Worm (Caenorhabditis elegans) whole organism, L1 larva: ENCODE data around the gene F22E5.2.
"Not testable (repeated sequence)": the region's sequence is repeated elsewhere in the genome, so short reads cannot be mapped to it uniquely, and the experiment has no call there.

Source experiments
- C04F5.9 ChIP-seq: sonication (generic microtip); optimal IDR thresholded peaks from 2 replicates; lab custom pipeline; 2016; ENCODE audit warnings: missing genetic modification characterization, missing compliant biosample characterization
- C16A3.4 ChIP-seq: fragments of 150-350 bp; optimal IDR thresholded peaks from 2 replicates; lab custom pipeline; 2014; ENCODE audit warnings: missing biosample characterization, missing genetic modification characterization
- C34B4.2 ChIP-seq: sonication (generic microtip); optimal IDR thresholded peaks from 2 replicates; lab custom pipeline; 2017; ENCODE audit warnings: mild to moderate bottlenecking, missing genetic modification characterization, missing compliant biosample characterization
- F16B12.6 ChIP-seq: fragments of 150-350 bp; optimal IDR thresholded peaks from 2 replicates; lab custom pipeline; 2014; ENCODE audit warnings: missing biosample characterization, missing genetic modification characterization
- alr-1 ChIP-seq: fragments of 200-800 bp; sonication (Bioruptor generic); optimal IDR thresholded peaks from 2 replicates; lab custom pipeline; 2018; ENCODE audit warnings: borderline replicate concordance, mild to moderate bottlenecking, missing genetic modification characterization, missing compliant biosample characterization
- aly-2 ChIP-seq: fragments of 150-350 bp; optimal IDR thresholded peaks from 2 replicates; lab custom pipeline; 2014; ENCODE audit warnings: missing biosample characterization, missing genetic modification characterization
- blmp-1 ChIP-seq: fragments of 150-350 bp; optimal IDR thresholded peaks from 2 replicates; lab custom pipeline; 2014; ENCODE audit warnings: missing biosample characterization, missing genetic modification characterization
- ceh-63 ChIP-seq: fragments of 200-800 bp; sonication (Bioruptor generic); optimal IDR thresholded peaks from 2 replicates; lab custom pipeline; 2018; ENCODE audit warnings: mild to moderate bottlenecking, missing genetic modification characterization, missing compliant biosample characterization
- ceh-90 ChIP-seq: sonication (generic microtip); optimal IDR thresholded peaks from 2 replicates; lab custom pipeline; 2016; ENCODE audit warnings: missing genetic modification characterization, missing compliant biosample characterization
- efl-1 ChIP-seq, 4 experiments: fragments of 150-350 bp; optimal IDR thresholded peaks in 3 of 4; peaks in 1 of 4; 1 replicate in 1 of 4; 2 replicates in 3 of 4; lab custom pipeline; 2014; ENCODE audit warnings: missing biosample characterization in 2 of 4, missing genetic modification characterization in 2 of 4, missing genetic modification reagents in 2 of 4
- efl-3 ChIP-seq: fragments of 200-800 bp; sonication (Bioruptor generic); optimal IDR thresholded peaks from 2 replicates; lab custom pipeline; 2018; ENCODE audit warnings: mild to moderate bottlenecking, missing genetic modification characterization, missing compliant biosample characterization
- egl-27 ChIP-seq, 2 experiments: fragments of 150-350 bp in 1 of 2; sonication (generic microtip); optimal IDR thresholded peaks; 3 replicates each; lab custom pipeline; 2017 to 2018; ENCODE audit warnings: missing biosample characterization in 2 of 2, missing genetic modification characterization in 2 of 2, missing genetic modification reagents in 2 of 2
- ets-5 ChIP-seq: fragments of 200-800 bp; sonication (Bioruptor generic); IDR thresholded peaks from 2 replicates; pipeline ENCODE4 v1.3.6; 2022; ENCODE audit warnings: missing genetic modification characterization, missing compliant biosample characterization
- irx-1 ChIP-seq: sonication (generic microtip); optimal IDR thresholded peaks from 2 replicates; lab custom pipeline; 2016; ENCODE audit warnings: missing genetic modification characterization, missing compliant biosample characterization
- lin-13 ChIP-seq: fragments of 150-350 bp; optimal IDR thresholded peaks from 2 replicates; lab custom pipeline; 2014; ENCODE audit warnings: missing biosample characterization, missing genetic modification reagents, missing genetic modification characterization
- lin-35 ChIP-seq, 2 experiments: fragments of 150-350 bp; optimal IDR thresholded peaks; 2 replicates each; lab custom pipeline; 2014; ENCODE audit warnings: missing biosample characterization in 2 of 2, missing genetic modification characterization in 2 of 2, missing genetic modification reagents in 2 of 2
- lin-39 ChIP-seq: fragments of 150-350 bp; optimal IDR thresholded peaks from 2 replicates; lab custom pipeline; 2014; ENCODE audit warnings: missing biosample characterization, missing genetic modification reagents, missing genetic modification characterization
- lsy-2 ChIP-seq, 2 experiments: fragments of 150-350 bp; optimal IDR thresholded peaks; 2 replicates each; lab custom pipeline; 2014; ENCODE audit warnings: missing biosample characterization in 2 of 2, missing genetic modification characterization in 2 of 2
- mef-2 ChIP-seq: fragments of 150-350 bp; optimal IDR thresholded peaks from 2 replicates; lab custom pipeline; 2014; ENCODE audit warnings: missing biosample characterization, missing genetic modification characterization
- nhr-12 ChIP-seq: sonication (generic microtip); optimal IDR thresholded peaks from 2 replicates; lab custom pipeline; 2017; ENCODE audit warnings: missing biosample characterization, missing genetic modification characterization
- nhr-20 ChIP-seq: sonication (generic microtip); optimal IDR thresholded peaks from 2 replicates; lab custom pipeline; 2016; ENCODE audit warnings: mild to moderate bottlenecking, missing genetic modification characterization, missing compliant biosample characterization
- nhr-237 ChIP-seq: fragments of 150-350 bp; optimal IDR thresholded peaks from 2 replicates; lab custom pipeline; 2014; ENCODE audit warnings: missing biosample characterization, missing genetic modification characterization
- nhr-28 ChIP-seq: fragments of 150-350 bp; optimal IDR thresholded peaks from 2 replicates; lab custom pipeline; 2014; ENCODE audit warnings: missing biosample characterization, missing genetic modification characterization
- nhr-77 ChIP-seq: fragments of 150-350 bp; optimal IDR thresholded peaks from 2 replicates; lab custom pipeline; 2014; ENCODE audit warnings: missing biosample characterization, missing genetic modification characterization
- nhr-85 ChIP-seq: sonication (generic microtip); peaks from one replicate; lab custom pipeline; 2016; ENCODE audit warnings: missing genetic modification characterization, inconsistent platforms, missing compliant biosample characterization
- pax-3 ChIP-seq: fragments of 200-800 bp; sonication (Bioruptor generic); optimal IDR thresholded peaks from 2 replicates; lab custom pipeline; 2018; ENCODE audit warnings: mild to moderate bottlenecking, missing genetic modification characterization, moderate library complexity, missing compliant biosample characterization
- rnt-1 ChIP-seq: sonication (generic microtip); optimal IDR thresholded peaks from 2 replicates; lab custom pipeline; 2016; ENCODE audit warnings: mild to moderate bottlenecking, missing genetic modification characterization, moderate library complexity, missing compliant biosample characterization
- swsn-7 ChIP-seq: sonication (generic microtip); optimal IDR thresholded peaks from 2 replicates; lab custom pipeline; 2016; ENCODE audit warnings: missing genetic modification characterization, missing compliant biosample characterization
- tlp-1 ChIP-seq: fragments of 150-350 bp; optimal IDR thresholded peaks from 2 replicates; lab custom pipeline; 2014; ENCODE audit warnings: missing biosample characterization, missing genetic modification characterization
- unc-62 ChIP-seq: fragments of 150-350 bp; optimal IDR thresholded peaks from 2 replicates; lab custom pipeline; 2014; ENCODE audit warnings: missing biosample characterization, missing genetic modification reagents, missing genetic modification characterization
- unc-86 ChIP-seq: sonication (generic microtip); optimal IDR thresholded peaks from 2 replicates; lab custom pipeline; 2016; ENCODE audit warnings: missing genetic modification characterization, missing compliant biosample characterization
- vab-15 ChIP-seq: sonication (generic microtip); optimal IDR thresholded peaks from 2 replicates; lab custom pipeline; 2017; ENCODE audit warnings: missing genotype, mild to moderate bottlenecking, missing genetic modification characterization, missing compliant biosample characterization
- xbp-1 ChIP-seq: sonication (generic microtip); optimal IDR thresholded peaks from 2 replicates; lab custom pipeline; 2016; ENCODE audit warnings: missing genetic modification characterization, missing compliant biosample characterization
- zip-4 ChIP-seq: fragments of 200-800 bp; sonication (Bioruptor generic); optimal IDR thresholded peaks from 2 replicates; lab custom pipeline; 2018; ENCODE audit warnings: mild to moderate bottlenecking, missing genetic modification characterization, moderate library complexity, missing compliant biosample characterization
- ztf-4 ChIP-seq: fragments of 150-350 bp; optimal IDR thresholded peaks from 2 replicates; lab custom pipeline; 2014; ENCODE audit warnings: missing biosample characterization, missing genetic modification characterization

F22E5.2 gene

ce11 chrII:2638062-2638461 is 27.1 kb upstream of the F22E5.2 start, which contains the start of gene F22E5.9 (continued):
- TF ChIP-seq pax-3 (tag; lab: Kevin White, UChicago), result no peak
- peak; percentile 33 to 59 for TF ChIP-seq lsy-2 (tag; optimal IDR thresholded peaks at IDR 0.05; lab: Kevin White, UChicago)
- TF ChIP-seq ets-5 (GFP tag; lab: Robert Waterston, UW), result no peak
- peak; percentile 17 for TF ChIP-seq swsn-7
- TF ChIP-seq egl-27 (tag; optimal IDR thresholded peaks at IDR 0.05; lab: Kevin White, UChicago), result no peak
- no peak for TF ChIP-seq ceh-90 (tag; lab: Kevin White, UChicago)
- TF ChIP-seq efl-3, result no peak
- no peak for TF ChIP-seq unc-62
- TF ChIP-seq lin-35 (GFP tag; optimal IDR thresholded peaks at IDR 0.05; lab: Kevin White, UChicago), result peak; percentile 80 to 92
- no peak for TF ChIP-seq rnt-1 (tag; lab: Kevin White, UChicago)
- peak; percentile 13 for TF ChIP-seq blmp-1 (tag; lab: Kevin White, UChicago)
- TF ChIP-seq aly-2 (tag; lab: Kevin White, UChicago), result no peak
- peak; percentile 25 for TF ChIP-seq nhr-20
- TF ChIP-seq C34B4.2 (tag; lab: Kevin White, UChicago), result no peak

- not testable (repeated sequence) for TF ChIP-seq ztf-4 (tag; lab: Kevin White, UChicago); nhr-12 (tag; lab: Kevin White, UChicago); nhr-28
Observed at ce11 chrII:2639401-2640088, 25.6 kb upstream of the F22E5.2 start, which contains the start of gene F22E5.8. Gene F22E5.8, plus strand, starts transcription at chrII:2640038.

DNA sequence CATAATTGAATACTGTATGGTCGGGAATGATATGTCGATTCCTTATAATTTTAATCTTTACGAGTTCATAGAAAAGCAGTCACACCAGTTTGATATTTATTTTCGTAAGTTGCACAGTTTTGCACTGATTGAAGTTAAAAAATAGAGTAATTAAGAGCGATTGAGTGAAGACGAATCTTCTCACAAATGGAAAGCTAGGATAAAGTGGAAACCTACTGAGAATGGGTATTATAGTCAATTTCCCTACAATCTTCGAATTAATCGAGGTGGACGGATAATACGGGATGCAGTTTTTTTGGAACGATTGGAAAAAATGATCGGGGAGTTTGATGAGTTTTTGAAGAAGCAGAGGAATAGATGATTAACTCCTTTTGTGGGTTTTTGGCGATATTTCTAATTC is 24.2 kb upstream of the F22E5.2 start, which contains the start of gene F22E5.23:
TSS of gene F22E5.23 (plus strand) at position 301 of the 400 bp plus-strand sequence.
- TF ChIP-seq zip-4 (no peak), lin-13 (no peak), tlp-1 (tag; lab: Kevin White, UChicago) (no peak), alr-1 (tag; lab: Kevin White, UChicago) (no peak), xbp-1 (no peak), nhr-237 (tag; lab: Kevin White, UChicago) (no peak), ceh-63 (GFP tag; lab: Kevin White, UChicago) (no peak)

DNA sequence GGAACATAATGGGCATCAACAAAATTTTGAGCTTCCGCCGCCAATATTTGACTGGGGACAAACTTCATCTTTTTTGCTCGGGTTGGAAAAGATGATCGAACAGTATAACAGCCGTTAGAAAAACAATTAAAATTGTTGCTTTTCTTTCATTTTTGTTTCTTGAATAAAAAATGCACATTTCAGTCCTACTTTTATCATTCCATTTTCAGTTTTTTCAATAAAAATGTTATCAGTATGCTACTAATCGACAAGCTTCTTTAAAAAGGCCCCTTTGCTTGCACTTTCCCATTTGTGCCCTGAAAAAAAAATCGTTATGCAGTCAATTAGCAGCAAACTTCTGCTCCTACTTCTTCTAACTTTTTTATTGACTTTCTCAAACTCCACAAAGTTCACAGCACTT is 23.4 kb upstream of the F22E5.2 start, which contains the start of gene F22E5.7:
TSS of gene F22E5.7 (plus strand) at position 301 of the 400 bp plus-strand sequence.
- no peak for TF ChIP-seq ets-5 (GFP tag; lab: Robert Waterston, UW)
- no peak for TF ChIP-seq mef-2 (tag; lab: Kevin White, UChicago)
- TF ChIP-seq alr-1 (tag; lab: Kevin White, UChicago), result no peak
- TF ChIP-seq lin-39 (tag; lab: Kevin White, UChicago), result no peak
- no peak for TF ChIP-seq nhr-20
- TF ChIP-seq nhr-77 (tag; lab: Kevin White, UChicago), result no peak
- TF ChIP-seq lin-35 (GFP tag; optimal IDR thresholded peaks at IDR 0.05; lab: Kevin White, UChicago), result no peak
- TF ChIP-seq unc-62, result no peak
- no peak for TF ChIP-seq C04F5.9 (tag; lab: Kevin White, UChicago)
- no peak for TF ChIP-seq pax-3 (tag; lab: Kevin White, UChicago)
- no peak for TF ChIP-seq irx-1
- no peak for TF ChIP-seq unc-86 (tag; lab: Kevin White, UChicago)
- no peak for TF ChIP-seq efl-1 (optimal IDR thresholded peaks at IDR 0.05; lab: Kevin White, UChicago)
- TF ChIP-seq efl-1 (GFP tag; optimal IDR thresholded peaks at IDR 0.05 in 1 of 2; lab: Kevin White, UChicago), result no peak
- TF ChIP-seq vab-15 (tag; lab: Kevin White, UChicago), result no peak
- no peak for TF ChIP-seq nhr-85 (tag; lab: Kevin White, UChicago)
- TF ChIP-seq F16B12.6, result no peak
- no peak for TF ChIP-seq C16A3.4 (tag; lab: Kevin White, UChicago)
